Worm (Caenorhabditis elegans) whole organism, early embryonic: ENCODE data around the gene clec-161.

Experiments
- ama-1 ChIP-seq: fragments of 150-350 bp; optimal IDR thresholded peaks from 2 replicates; lab custom pipeline; 2014
- ceh-13 ChIP-seq: fragments of 200-800 bp; sonication (Bioruptor generic); optimal IDR thresholded peaks from 2 replicates; lab custom pipeline; 2018; ENCODE audit warnings: mild to moderate bottlenecking, missing genetic modification characterization, missing compliant biosample characterization
- flt-1 ChIP-seq: fragments of 200-800 bp; sonication (Bioruptor generic); IDR thresholded peaks from 2 replicates; pipeline ENCODE4 v1.3.6; 2022; ENCODE audit warnings: missing genetic modification characterization, missing compliant biosample characterization
- hmbx-1 ChIP-seq: sonication (generic microtip); optimal IDR thresholded peaks from 2 replicates; lab custom pipeline; 2016; ENCODE audit warnings: mild to moderate bottlenecking, missing genetic modification characterization, missing compliant biosample characterization
- hmg-4 ChIP-seq: fragments of 200-800 bp; sonication (Bioruptor generic); optimal IDR thresholded peaks from 2 replicates; lab custom pipeline; 2018; ENCODE audit warnings: mild to moderate bottlenecking, missing genetic modification characterization, missing compliant biosample characterization
- sea-1 ChIP-seq: fragments of 200-800 bp; sonication (Bioruptor generic); conservative IDR thresholded peaks from 2 replicates; pipeline ENCODE4 v1.3.6; 2022; ENCODE audit warnings: missing genetic modification characterization, missing compliant biosample characterization
- tbx-11 ChIP-seq: fragments of 200-800 bp; sonication (Bioruptor generic); IDR thresholded peaks from 2 replicates; pipeline ENCODE4 v1.3.6; 2022; ENCODE audit warnings: missing genetic modification characterization, missing compliant biosample characterization
- tbx-37 ChIP-seq: fragments of 200-800 bp; sonication (Bioruptor generic); conservative IDR thresholded peaks from 2 replicates; pipeline ENCODE4 v1.3.6; 2022; ENCODE audit warnings: missing genetic modification reagents, missing genetic modification characterization, missing compliant biosample characterization
- tra-4 ChIP-seq: sonication (generic microtip); optimal IDR thresholded peaks from 2 replicates; lab custom pipeline; 2017; ENCODE audit warnings: missing genetic modification characterization, missing compliant biosample characterization

- TF ChIP-seq tbx-37 (GFP tag; lab: Robert Waterston, UW) (no peak), flt-1 (GFP tag; lab: Robert Waterston, UW) (no peak), ama-1 (lab: Kevin White, UChicago) (no peak), ceh-13 (GFP tag; lab: Kevin White, UChicago) (no peak), sea-1 (GFP tag; lab: Robert Waterston, UW) (no peak), tra-4 (tag; lab: Kevin White, UChicago) (no peak), hmbx-1 (tag; lab: Kevin White, UChicago) (no peak), hmg-4 (GFP tag; lab: Kevin White, UChicago) (no peak), tbx-11 (GFP tag; lab: Robert Waterston, UW) (no peak)
Measured at ce11 chrIII:9558463-9558862, 50.1 kb downstream of the clec-161 start, which contains the start of gene C48B4.6.
